Fruit fly (Drosophila melanogaster): Measurements from ENCODE around the gene CG33158.

CG33158 gene

dm6 chr3L:16488483-16489258 lies 69.3 kb downstream of the CG33158 start:
- TF ChIP-seq insv (optimal IDR thresholded peaks at IDR 0.05): no peak
- no peak for TF ChIP-seq ttk (optimal IDR thresholded peaks at IDR 0.05)
- TF ChIP-seq Myc (optimal IDR thresholded peaks at IDR 0.05): no peak
- TF ChIP-seq Sin3A (optimal IDR thresholded peaks at IDR 0.05): no peak
- no peak for TF ChIP-seq h (optimal IDR thresholded peaks at IDR 0.05)
- no peak for TF ChIP-seq psq (optimal IDR thresholded peaks at IDR 0.05)

dm6 chr3L:16489283-16489682 lies 69.9 kb downstream of the CG33158 start:
- TF ChIP-seq insv (optimal IDR thresholded peaks at IDR 0.05) (no peak), Myc (optimal IDR thresholded peaks at IDR 0.05) (no peak), Sin3A (optimal IDR thresholded peaks at IDR 0.05) (no peak), h (optimal IDR thresholded peaks at IDR 0.05) (no peak), psq (optimal IDR thresholded peaks at IDR 0.05) (no peak), ttk (optimal IDR thresholded peaks at IDR 0.05) (no peak)

- TF ChIP-seq insv (optimal IDR thresholded peaks at IDR 0.05) (no peak), Myc (optimal IDR thresholded peaks at IDR 0.05) (no peak), h (optimal IDR thresholded peaks at IDR 0.05) (no peak), Sin3A (optimal IDR thresholded peaks at IDR 0.05) (no peak), psq (optimal IDR thresholded peaks at IDR 0.05) (no peak), ttk (optimal IDR thresholded peaks at IDR 0.05) (no peak)
These were observed 70.6 kb downstream of the CG33158 start for dm6 chr3L:16489822-16490582.

dm6 chr3L:16490583-16490880 lies 71.1 kb downstream of the CG33158 start:
- no peak for TF ChIP-seq psq (optimal IDR thresholded peaks at IDR 0.05)
- no peak for TF ChIP-seq Myc (optimal IDR thresholded peaks at IDR 0.05)
- TF ChIP-seq h (optimal IDR thresholded peaks at IDR 0.05): no peak
- TF ChIP-seq ttk (optimal IDR thresholded peaks at IDR 0.05): no peak
- no peak for TF ChIP-seq insv (optimal IDR thresholded peaks at IDR 0.05)
- no peak for TF ChIP-seq Sin3A (optimal IDR thresholded peaks at IDR 0.05)

dm6 chr3L:16491006-16491605 lies 71.7 kb downstream of the CG33158 start:
- TF ChIP-seq insv (optimal IDR thresholded peaks at IDR 0.05) (no peak), Sin3A (optimal IDR thresholded peaks at IDR 0.05) (no peak), Myc (optimal IDR thresholded peaks at IDR 0.05) (no peak)

dm6 chr3L:16493717-16494116 lies 74.3 kb downstream of the CG33158 start:
- TF ChIP-seq insv (optimal IDR thresholded peaks at IDR 0.05): no peak
- no peak for TF ChIP-seq psq (optimal IDR thresholded peaks at IDR 0.05)
- TF ChIP-seq h (optimal IDR thresholded peaks at IDR 0.05): no peak
- no peak for TF ChIP-seq ttk (optimal IDR thresholded peaks at IDR 0.05)
- TF ChIP-seq Sin3A (optimal IDR thresholded peaks at IDR 0.05): no peak
- no peak for TF ChIP-seq Myc (optimal IDR thresholded peaks at IDR 0.05)

DNA sequence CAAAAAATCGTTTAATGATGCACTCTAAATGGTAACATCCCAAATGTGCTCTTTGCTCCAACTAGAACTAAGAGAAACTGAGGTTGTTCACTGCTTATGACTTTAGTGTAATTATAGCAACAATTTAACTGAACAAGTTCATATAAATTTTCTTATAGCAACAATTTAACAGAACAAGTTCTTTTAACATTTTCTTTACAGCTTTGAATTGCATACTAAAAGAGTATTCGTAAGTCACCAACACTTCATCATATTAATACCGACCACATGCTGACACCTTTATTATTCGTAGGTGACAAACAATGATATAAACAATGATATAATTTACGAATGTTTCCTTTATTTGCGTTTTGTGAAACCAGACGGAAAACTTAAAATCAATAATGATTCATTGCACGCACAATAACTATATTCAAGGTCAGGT lies 75.3 kb downstream of the CG33158 start:
- TF ChIP-seq insv (optimal IDR thresholded peaks at IDR 0.05): no peak
- TF ChIP-seq Sin3A (optimal IDR thresholded peaks at IDR 0.05): no peak
- no peak for TF ChIP-seq ttk (optimal IDR thresholded peaks at IDR 0.05)
- no peak for TF ChIP-seq Myc (optimal IDR thresholded peaks at IDR 0.05)
- no peak for TF ChIP-seq psq (optimal IDR thresholded peaks at IDR 0.05)
- no peak for TF ChIP-seq h (optimal IDR thresholded peaks at IDR 0.05)

DNA sequence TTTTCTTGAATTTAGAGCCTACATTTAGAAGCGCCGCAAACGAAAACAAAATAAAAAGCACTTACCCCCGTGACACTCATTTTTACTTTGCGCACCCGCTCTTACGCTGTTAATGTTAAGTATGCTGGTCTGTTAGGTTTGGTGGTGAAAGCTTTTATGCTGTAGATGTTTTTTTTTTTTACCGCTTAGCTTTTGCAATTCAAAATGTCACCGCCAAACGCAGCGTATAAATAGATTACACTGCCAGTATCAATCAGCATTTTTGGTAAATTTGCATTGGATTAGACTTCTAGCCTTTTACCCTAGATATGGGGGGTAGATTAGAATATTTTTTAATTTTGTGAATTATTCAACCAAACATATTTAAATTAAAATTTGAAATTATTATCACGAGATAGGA lies 75.8 kb downstream of the CG33158 start:
- TF ChIP-seq insv (optimal IDR thresholded peaks at IDR 0.05) (no peak), psq (optimal IDR thresholded peaks at IDR 0.05) (no peak), Myc (optimal IDR thresholded peaks at IDR 0.05) (no peak), Sin3A (optimal IDR thresholded peaks at IDR 0.05) (no peak), h (optimal IDR thresholded peaks at IDR 0.05) (no peak), ttk (optimal IDR thresholded peaks at IDR 0.05) (no peak)

dm6 chr3L:16495989-16496797 lies 76.8 kb downstream of the CG33158 start, which contains the start of gene CG42514:
CG42514 (minus strand) TSS chr3L:16496236.
- TF ChIP-seq insv (optimal IDR thresholded peaks at IDR 0.05): no peak
- no peak for TF ChIP-seq Sin3A (optimal IDR thresholded peaks at IDR 0.05)
- no peak for TF ChIP-seq psq (optimal IDR thresholded peaks at IDR 0.05)
- TF ChIP-seq Myc (optimal IDR thresholded peaks at IDR 0.05): no peak
- no peak for TF ChIP-seq ttk (optimal IDR thresholded peaks at IDR 0.05)
- no peak for TF ChIP-seq h (optimal IDR thresholded peaks at IDR 0.05)

dm6 chr3L:16497198-16497701 lies 77.9 kb downstream of the CG33158 start, which contains the start of gene st:
st (plus strand) TSS chr3L:16497651.
- TF ChIP-seq psq (optimal IDR thresholded peaks at IDR 0.05) (no peak), Myc (optimal IDR thresholded peaks at IDR 0.05) (no peak), insv (optimal IDR thresholded peaks at IDR 0.05) (no peak), ttk (optimal IDR thresholded peaks at IDR 0.05) (no peak), Sin3A (optimal IDR thresholded peaks at IDR 0.05) (no peak), h (optimal IDR thresholded peaks at IDR 0.05) (no peak)

DNA sequence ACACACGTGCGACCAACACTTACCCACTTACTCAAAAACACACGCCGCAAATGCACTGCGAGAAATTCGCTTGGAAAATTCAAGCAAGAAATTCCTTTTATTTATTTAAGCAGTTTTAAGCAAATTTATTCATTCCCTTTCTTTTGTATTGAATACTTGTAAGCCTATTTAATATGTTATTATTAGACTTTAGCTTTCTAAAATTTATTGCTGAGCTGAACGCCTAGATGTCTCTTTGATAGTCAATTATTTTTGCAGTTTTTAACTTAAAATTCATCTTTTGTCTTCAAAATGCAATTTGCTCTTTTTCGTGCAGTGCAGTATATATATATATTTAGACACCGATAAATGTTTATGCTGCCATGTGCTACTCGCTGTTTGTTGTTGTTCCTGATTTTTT lies 114.5 kb downstream of the CG33158 start:
- TF ChIP-seq Sin3A (optimal IDR thresholded peaks at IDR 0.05) (no peak), Myc (optimal IDR thresholded peaks at IDR 0.05) (no peak)

Measured in Kc167 (cell line).